Worm (Caenorhabditis elegans): ENCODE results near the gene F40G9.9.

- no peak for TF ChIP-seq him-1 (tag; optimal IDR thresholded peaks at IDR 0.05)
- no peak for TF ChIP-seq W03F9.2 (tag; optimal IDR thresholded peaks at IDR 0.05)
- no peak for TF ChIP-seq dao-5 (tag; optimal IDR thresholded peaks at IDR 0.05)
These were observed 16.9 kb upstream of the F40G9.9 start, which contains the start of gene ubc-20 for ce11 chrIII:188426-188888.

Data from whole organism, L4/young adult.